Fruit fly (Drosophila melanogaster) whole organism, embryonic: ENCODE data around the gene CG8952.

Experiments
- Atf3 ChIP-seq: fragments of 200-800 bp; sonication (Bioruptor generic); optimal IDR thresholded peaks from 3 replicates; lab custom pipeline; 2016; ENCODE audit warnings: missing biosample characterization, missing genetic modification characterization
- CG11504 ChIP-seq: fragments of 200-800 bp; sonication (Bioruptor generic); optimal IDR thresholded peaks from 3 replicates; lab custom pipeline; 2019; ENCODE audit warnings: missing biosample characterization, mild to moderate bottlenecking, missing genetic modification characterization, moderate library complexity
- CG11695 ChIP-seq: fragments of 200-800 bp; sonication (Bioruptor generic); IDR thresholded peaks from 3 replicates; pipeline ENCODE4 v1.3.6; 2022; ENCODE audit warnings: missing biosample characterization, missing genetic modification characterization
- CG12744 ChIP-seq: fragments of 200-800 bp; sonication (Bioruptor generic); optimal IDR thresholded peaks from 2 replicates; lab custom pipeline; 2016; ENCODE audit warnings: missing biosample characterization, missing genetic modification characterization
- CG13287 ChIP-seq: fragments of 200-800 bp; sonication (Bioruptor generic); IDR thresholded peaks from 2 replicates; pipeline ENCODE4 v1.3.6; 2022; ENCODE audit warnings: missing biosample characterization, missing genetic modification characterization; ENCODE audit not compliant: partially characterized antibody
- CG13296 ChIP-seq: fragments of 200-800 bp; sonication (Bioruptor generic); optimal IDR thresholded peaks from 3 replicates; lab custom pipeline; 2018; ENCODE audit warnings: missing biosample characterization, mild to moderate bottlenecking, missing genetic modification characterization
- CG15514 ChIP-seq: fragments of 200-800 bp; sonication (Bioruptor generic); optimal IDR thresholded peaks from 3 replicates; lab custom pipeline; 2017; ENCODE audit warnings: missing biosample characterization, missing genetic modification characterization, mild to moderate bottlenecking, moderate library complexity, missing genetic modification reagents
- CG30020 ChIP-seq: fragments of 200-800 bp; optimal IDR thresholded peaks from 2 replicates; lab custom pipeline; 2019; ENCODE audit warnings: missing biosample characterization, mild to moderate bottlenecking, missing genetic modification characterization, moderate library complexity
- CG30403 ChIP-seq: fragments of 200-800 bp; sonication (Bioruptor generic); optimal IDR thresholded peaks from 3 replicates; lab custom pipeline; 2016; ENCODE audit warnings: missing biosample characterization, missing genetic modification characterization
- CG31441 ChIP-seq: fragments of 200-800 bp; sonication (Bioruptor generic); IDR thresholded peaks from 2 replicates; pipeline ENCODE4 v1.3.6; 2022; ENCODE audit warnings: missing biosample characterization, missing genetic modification characterization
- CG32772 ChIP-seq: fragments of 200-800 bp; sonication (Bioruptor generic); IDR thresholded peaks from 2 replicates; pipeline ENCODE4 v1.3.6; 2022; ENCODE audit warnings: missing biosample characterization, missing genetic modification characterization
- CG3726 ChIP-seq: fragments of 200-800 bp; sonication (Bioruptor generic); IDR thresholded peaks from 3 replicates; pipeline ENCODE4, ENCODE4 v1.3.6; 2022; ENCODE audit warnings: missing biosample characterization, missing genetic modification characterization
- CG4854 ChIP-seq: fragments of 200-800 bp; sonication (Bioruptor generic); optimal IDR thresholded peaks from 2 replicates; lab custom pipeline; 2016; ENCODE audit warnings: missing biosample characterization, missing genetic modification characterization, inconsistent platforms
- CG6254 ChIP-seq: fragments of 200-800 bp; sonication (Bioruptor generic); optimal IDR thresholded peaks from 3 replicates; lab custom pipeline; 2017; ENCODE audit warnings: mild to moderate bottlenecking, missing biosample characterization, missing genetic modification reagents, missing genetic modification characterization
- CG6272 ChIP-seq: fragments of 200-800 bp; sonication (Bioruptor generic); IDR thresholded peaks from 2 replicates; pipeline ENCODE4 v1.3.6; 2022; ENCODE audit warnings: missing biosample characterization, missing genetic modification characterization
- CG6765 ChIP-seq: fragments of 200-800 bp; sonication (Bioruptor generic); optimal IDR thresholded peaks from 3 replicates; lab custom pipeline; 2017; ENCODE audit warnings: missing biosample characterization, mild to moderate bottlenecking, missing genetic modification characterization
- CG8089 ChIP-seq: fragments of 200-800 bp; sonication (Bioruptor generic); optimal IDR thresholded peaks from 3 replicates; lab custom pipeline; 2016; ENCODE audit warnings: missing biosample characterization, missing genetic modification characterization
- CG8290 ChIP-seq, 3 experiments: fragments of 200-800 bp; sonication (Bioruptor generic); optimal IDR thresholded peaks; 2 replicates each; lab custom pipeline; 2016 to 2019; ENCODE audit warnings: missing biosample characterization in 3 of 3, missing genetic modification characterization in 3 of 3, mild to moderate bottlenecking in 2 of 3, moderate library complexity in 1 of 3
- CG8765 ChIP-seq: fragments of 200-800 bp; sonication (Bioruptor generic); IDR thresholded peaks from 2 replicates; pipeline ENCODE4 v1.3.6; 2022; ENCODE audit warnings: missing biosample characterization, missing genetic modification characterization
- CG8944 ChIP-seq: fragments of 200-800 bp; sonication (Bioruptor generic); optimal IDR thresholded peaks from 3 replicates; lab custom pipeline; 2016; ENCODE audit warnings: missing biosample characterization, missing genetic modification characterization
- CG9609 ChIP-seq: fragments of 200-800 bp; sonication (Bioruptor generic); optimal IDR thresholded peaks from 3 replicates; lab custom pipeline; 2016; ENCODE audit warnings: missing biosample characterization, missing genetic modification characterization
- CrebB ChIP-seq: fragments of 200-800 bp; sonication (Bioruptor generic); optimal IDR thresholded peaks from 3 replicates; lab custom pipeline; 2018; ENCODE audit warnings: missing biosample characterization, mild to moderate bottlenecking, missing genetic modification characterization
- Dbx ChIP-seq: fragments of 200-800 bp; sonication (Bioruptor generic); IDR thresholded peaks from 3 replicates; pipeline ENCODE4 v1.3.6; 2022; ENCODE audit warnings: missing biosample characterization, missing genetic modification characterization
- Dfd ChIP-seq, 2 experiments: fragments of >200 bp; optimal IDR thresholded peaks; 2 replicates each; lab custom pipeline; 2017; ENCODE audit warnings: missing biosample characterization in 2 of 2, missing genetic modification characterization in 2 of 2
- Dip2 ChIP-seq: fragments of 200-800 bp; sonication (Bioruptor generic); IDR thresholded peaks from 2 replicates; pipeline ENCODE4 v1.3.6; 2022; ENCODE audit warnings: missing biosample characterization, missing genetic modification characterization
- Hr51 ChIP-seq, 2 experiments: fragments of 200-800 bp; sonication (Bioruptor generic); optimal IDR thresholded peaks; 2 replicates in 1 of 2; 3 replicates in 1 of 2; lab custom pipeline; 2016 to 2018; ENCODE audit warnings: missing biosample characterization in 2 of 2, missing genetic modification characterization in 2 of 2, mild to moderate bottlenecking in 1 of 2, moderate library complexity in 1 of 2
- Med ChIP-seq: fragments of 200-800 bp; sonication (Bioruptor generic); peaks from one replicate; lab custom pipeline; 2016; ENCODE audit warnings: missing biosample characterization, missing genetic modification characterization, mild to moderate bottlenecking, inconsistent platforms, moderate library complexity
- Nf-YB ChIP-seq: fragments of 200-800 bp; sonication (Bioruptor generic); optimal IDR thresholded peaks from 3 replicates; lab custom pipeline; 2019; ENCODE audit warnings: missing biosample characterization, mild to moderate bottlenecking, missing genetic modification characterization, moderate library complexity
- Poxn ChIP-seq: fragments of 200-800 bp; sonication (Bioruptor generic); IDR thresholded peaks from 2 replicates; pipeline ENCODE4 v1.3.6; 2022; ENCODE audit warnings: missing biosample characterization, missing genetic modification characterization
- Rfx ChIP-seq: fragments of 200-800 bp; sonication (Bioruptor generic); IDR thresholded peaks from 2 replicates; pipeline ENCODE4 v1.3.6; 2022; ENCODE audit warnings: missing biosample characterization, missing genetic modification characterization
- Sox100B ChIP-seq: fragments of 200-800 bp; sonication (Bioruptor generic); optimal IDR thresholded peaks from 3 replicates; lab custom pipeline; 2018; ENCODE audit warnings: missing biosample characterization, mild to moderate bottlenecking, missing genetic modification characterization
- Taf1 ChIP-seq: fragments of 200-800 bp; sonication (Bioruptor generic); IDR thresholded peaks from 2 replicates; pipeline ENCODE4 v1.3.6; 2022; ENCODE audit warnings: missing biosample characterization, missing genetic modification characterization
- Xbp1 ChIP-seq: fragments of 200-800 bp; sonication (Bioruptor generic); optimal IDR thresholded peaks from 3 replicates; lab custom pipeline; 2016; ENCODE audit warnings: missing biosample characterization, mild to moderate bottlenecking, missing genetic modification characterization
- abd-A ChIP-seq: fragments of 200-800 bp; sonication (Bioruptor generic); optimal IDR thresholded peaks from 3 replicates; lab custom pipeline; 2019; ENCODE audit warnings: missing biosample characterization, mild to moderate bottlenecking, missing genetic modification characterization, moderate library complexity
- ato ChIP-seq: fragments of 200-800 bp; sonication (Bioruptor generic); IDR thresholded peaks from 2 replicates; pipeline ENCODE4 v1.3.6; 2022; ENCODE audit warnings: missing biosample characterization, missing genetic modification characterization; ENCODE audit not compliant: partially characterized antibody
- bcd ChIP-seq: fragments of 200-800 bp; sonication (Bioruptor generic); optimal IDR thresholded peaks from 2 replicates; lab custom pipeline; 2017; ENCODE audit warnings: missing biosample characterization, mild to moderate bottlenecking, missing genetic modification characterization
- cato ChIP-seq: fragments of 200-800 bp; sonication (Bioruptor generic); optimal IDR thresholded peaks from 2 replicates; lab custom pipeline; 2016; ENCODE audit warnings: missing biosample characterization, missing genetic modification characterization, borderline replicate concordance
- crol ChIP-seq: fragments of 200-800 bp; sonication (Bioruptor generic); IDR thresholded peaks from 2 replicates; pipeline ENCODE4 v1.3.6; 2022; ENCODE audit warnings: missing biosample characterization, missing genetic modification characterization
- cwo ChIP-seq: fragments of 200-800 bp; sonication (Bioruptor generic); optimal IDR thresholded peaks from 3 replicates; lab custom pipeline; 2017; ENCODE audit warnings: missing biosample characterization, missing genetic modification characterization, mild to moderate bottlenecking, moderate library complexity, missing genetic modification reagents
- dysf ChIP-seq: fragments of 200-800 bp; sonication (Bioruptor generic); IDR thresholded peaks from 3 replicates; pipeline ENCODE4 v1.3.6; 2022; ENCODE audit warnings: missing biosample characterization, missing genetic modification characterization
- en ChIP-seq: fragments of 200-800 bp; sonication (Bioruptor generic); optimal IDR thresholded peaks from 2 replicates; lab custom pipeline; 2016; ENCODE audit warnings: missing biosample characterization, missing genetic modification characterization
- ftz-f1 ChIP-seq: fragments of 200-800 bp; sonication (Bioruptor generic); optimal IDR thresholded peaks from 2 replicates; lab custom pipeline; 2016; ENCODE audit warnings: missing biosample characterization, missing genetic modification characterization
- lilli ChIP-seq: fragments of 200-800 bp; sonication (Bioruptor generic); optimal IDR thresholded peaks from 3 replicates; lab custom pipeline; 2016; ENCODE audit warnings: missing biosample characterization, missing genetic modification characterization
- onecut ChIP-seq: fragments of 200-800 bp; sonication (Bioruptor generic); IDR thresholded peaks from 2 replicates; pipeline ENCODE4 v1.3.6; 2022; ENCODE audit warnings: missing biosample characterization, missing genetic modification characterization
- pnt ChIP-seq: fragments of 200-800 bp; sonication (Bioruptor generic); optimal IDR thresholded peaks from 3 replicates; lab custom pipeline; 2016; ENCODE audit warnings: missing biosample characterization, missing genetic modification characterization
- row ChIP-seq: fragments of 200-800 bp; sonication (Bioruptor generic); IDR thresholded peaks from 3 replicates; pipeline ENCODE4 v1.3.6; 2022; ENCODE audit warnings: missing biosample characterization, missing genetic modification characterization
- sob ChIP-seq: fragments of 200-800 bp; sonication (Bioruptor generic); IDR thresholded peaks from 2 replicates; pipeline ENCODE4 v1.3.6; 2022; ENCODE audit warnings: missing biosample characterization, missing genetic modification characterization
- ssp ChIP-seq: fragments of 200-800 bp; sonication (Bioruptor generic); IDR thresholded peaks from 2 replicates; pipeline ENCODE4 v1.3.6; 2022; ENCODE audit warnings: missing biosample characterization, missing genetic modification characterization
- tup ChIP-seq: fragments of 200-800 bp; sonication (Bioruptor generic); optimal IDR thresholded peaks from 2 replicates; lab custom pipeline; 2016; ENCODE audit warnings: missing biosample characterization, mild to moderate bottlenecking, missing genetic modification characterization, moderate library complexity
- zen ChIP-seq: fragments of 200-800 bp; sonication (Bioruptor generic); optimal IDR thresholded peaks from 3 replicates; lab custom pipeline; 2018; ENCODE audit warnings: missing biosample characterization, mild to moderate bottlenecking, missing genetic modification characterization, moderate library complexity

CG8952 gene

dm6 chrX:15785429-15786239 lies 19.4 kb upstream of the CG8952 start, which contains the start of the genes Paf-AHalpha and mRpS30 (continued):
- TF ChIP-seq CG12744, result no peak
- TF ChIP-seq CG8765, result no peak
- TF ChIP-seq Rfx, result peak; percentile 40; the same call in 1 of the 2 replicates
- TF ChIP-seq CG9609 (GFP tag; lab: Kevin White, UChicago), result no peak
- no peak for TF ChIP-seq CG8944 (GFP tag; lab: Kevin White, UChicago)
- TF ChIP-seq ato (GFP tag; lab: Robert Waterston, UW), result no peak
- peak; percentile 31; the same call in 2 of the 3 replicates for TF ChIP-seq row (GFP tag; lab: Robert Waterston, UW)
- no peak for TF ChIP-seq sob (GFP tag; lab: Robert Waterston, UW)
- no peak for TF ChIP-seq CG8290 (GFP tag; optimal IDR thresholded peaks at IDR 0.05; lab: Kevin White, UChicago)
- no peak for TF ChIP-seq CG8290 (tag; optimal IDR thresholded peaks at IDR 0.05; lab: Kevin White, UChicago)
- TF ChIP-seq CG13287 (GFP tag; lab: Robert Waterston, UW), result no peak
- TF ChIP-seq dysf (GFP tag; lab: Robert Waterston, UW), result no peak
- no peak for TF ChIP-seq abd-A (tag; lab: Kevin White, UChicago)
- TF ChIP-seq Sox100B, result no peak
- TF ChIP-seq Taf1 (GFP tag; lab: Robert Waterston, UW), result no peak
- no peak for TF ChIP-seq Hr51 (GFP tag; optimal IDR thresholded peaks at IDR 0.05; lab: Kevin White, UChicago)
- no peak for TF ChIP-seq crol
- TF ChIP-seq CG32772 (GFP tag; lab: Robert Waterston, UW), result no peak
- TF ChIP-seq onecut, result no peak
- TF ChIP-seq CG30020 (tag; lab: Kevin White, UChicago), result peak; percentile 84
- no peak for TF ChIP-seq CG6272 (GFP tag; lab: Robert Waterston, UW)
- no peak for TF ChIP-seq Dip2 (GFP tag; lab: Robert Waterston, UW)
- no peak for TF ChIP-seq Atf3 (GFP tag; lab: Kevin White, UChicago)
- TF ChIP-seq cato, result no peak
- TF ChIP-seq CG3726 (GFP tag; lab: Robert Waterston, UW), result no peak
- no peak for TF ChIP-seq zen
- no peak for TF ChIP-seq en (GFP tag; lab: Kevin White, UChicago)
- TF ChIP-seq cwo, result no peak
- no peak for TF ChIP-seq Dfd (GFP tag; optimal IDR thresholded peaks at IDR 0.05; lab: Kevin White, UChicago)
- TF ChIP-seq CrebB (tag; lab: Kevin White, UChicago), result no peak
- TF ChIP-seq bcd (GFP tag; lab: Kevin White, UChicago), result no peak
- peak; percentile 44 for TF ChIP-seq CG15514
- no peak for TF ChIP-seq Xbp1 (GFP tag; lab: Kevin White, UChicago)
- TF ChIP-seq CG13296, result no peak
- no peak for TF ChIP-seq ssp (GFP tag; lab: Robert Waterston, UW)
- TF ChIP-seq CG4854 (GFP tag; lab: Kevin White, UChicago), result no peak
- TF ChIP-seq Nf-YB (GFP tag; lab: Kevin White, UChicago), result no peak
- no peak for TF ChIP-seq Dbx
- TF ChIP-seq CG8089, result no peak
- TF ChIP-seq tup (GFP tag; lab: Kevin White, UChicago), result no peak
- no peak for TF ChIP-seq CG11504 (tag; lab: Kevin White, UChicago)
- TF ChIP-seq CG11695, result no peak
- no peak for TF ChIP-seq Med (GFP tag; lab: Kevin White, UChicago)
- TF ChIP-seq ftz-f1, result no peak
- no peak for TF ChIP-seq CG6765 (GFP tag; lab: Kevin White, UChicago)
- peak; percentile 38 for TF ChIP-seq lilli (GFP tag; lab: Kevin White, UChicago)
- TF ChIP-seq CG31441, result no peak
- no peak for TF ChIP-seq Poxn
- no peak for TF ChIP-seq pnt (GFP tag; lab: Kevin White, UChicago)
- TF ChIP-seq CG6254 (GFP tag; lab: Kevin White, UChicago), result no peak
- TF ChIP-seq CG30403, result peak; percentile 6
